Fruit fly (Drosophila melanogaster): ENCODE results near the gene bai.

The bai gene

DNA sequence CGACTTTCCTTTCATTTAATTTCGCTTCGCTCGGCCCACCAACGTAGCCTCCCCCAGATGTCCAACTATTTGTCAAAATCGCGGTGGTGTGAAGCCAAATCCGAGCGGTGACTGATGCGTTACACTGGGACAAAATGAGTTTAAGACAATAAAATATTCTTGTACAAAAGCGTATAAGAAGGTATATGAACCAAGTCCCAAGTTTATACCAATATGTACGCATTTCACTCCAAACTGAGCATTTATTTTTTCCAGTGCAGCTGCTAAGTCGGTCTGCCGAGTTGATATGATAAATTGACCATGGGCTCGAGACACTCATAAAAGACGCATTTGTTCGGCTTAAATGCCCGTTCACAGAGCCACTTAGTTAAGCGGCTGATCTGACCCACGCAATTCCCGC, 34.4 kb upstream of the bai start (continued):
- TF ChIP-seq unc-4 (GFP tag; IDR thresholded peaks at IDR 0.05; ENCODE audit: partially characterized antibody) (no peak), aop (GFP tag; IDR thresholded peaks at IDR 0.05) (no peak), CG4404 (GFP tag; IDR thresholded peaks at IDR 0.05) (peak; percentile 40; the same call in 1 of the 2 replicates), h (optimal IDR thresholded peaks at IDR 0.05) (no peak), CG17385 (GFP tag; optimal IDR thresholded peaks at IDR 0.05) (peak; percentile 43), Hmr (GFP tag; optimal IDR thresholded peaks at IDR 0.05) (no peak), Blimp-1 (GFP tag; optimal IDR thresholded peaks at IDR 0.05) (peak; percentile 65), cg (GFP tag; optimal IDR thresholded peaks at IDR 0.05) (no peak), lbe (GFP tag; optimal IDR thresholded peaks at IDR 0.05) (no peak), Dref (GFP tag; IDR thresholded peaks at IDR 0.05) (no peak), CG32532 (GFP tag; IDR thresholded peaks at IDR 0.05) (no peak), gcm (GFP tag; optimal IDR thresholded peaks at IDR 0.05) (no peak), CG17802 (tag; optimal IDR thresholded peaks at IDR 0.05) (no peak), bbx (GFP tag; IDR thresholded peaks at IDR 0.05; ENCODE audit: partially characterized antibody) (no peak), CG31441 (GFP tag; IDR thresholded peaks at IDR 0.05) (0 out of 2 replicates have a peak, but pooled peaks have one; percentile 35), CG13624 (GFP tag; optimal IDR thresholded peaks at IDR 0.05) (no peak), MTF-1 (GFP tag; optimal IDR thresholded peaks at IDR 0.05; ENCODE audit: borderline replicate concordance) (peak; percentile 8), jing (GFP tag; optimal IDR thresholded peaks at IDR 0.05) (peak; percentile 62), Ada2b (GFP tag; IDR thresholded peaks at IDR 0.05) (peak; percentile 61), CG13424 (tag; optimal IDR thresholded peaks at IDR 0.05) (peak; percentile 59), CG17829 (tag; optimal IDR thresholded peaks at IDR 0.05) (peak; percentile 33), CG2202 (tag; optimal IDR thresholded peaks at IDR 0.05) (no peak), caup (GFP tag; optimal IDR thresholded peaks at IDR 0.05; ENCODE audit: severe bottlenecking) (peak; percentile 32), Ets97D (GFP tag; optimal IDR thresholded peaks at IDR 0.05) (no peak), CG9932 (GFP tag; IDR thresholded peaks at IDR 0.05) (no peak), HLH4C (GFP tag; IDR thresholded peaks at IDR 0.05; ENCODE audit: partially characterized antibody) (no peak), CG17186 (GFP tag; optimal IDR thresholded peaks at IDR 0.05) (no peak), CrebB (tag; optimal IDR thresholded peaks at IDR 0.05) (no peak), E2f1 (GFP tag; IDR thresholded peaks at IDR 0.05) (peak; percentile 69), CG2875 (GFP tag; optimal IDR thresholded peaks at IDR 0.05) (peak; percentile 1), Dfd (GFP tag; optimal IDR thresholded peaks at IDR 0.05) (no peak), ro (GFP tag; IDR thresholded peaks at IDR 0.05) (no peak), H15 (GFP tag; IDR thresholded peaks at IDR 0.05) (peak; percentile 48; the same call in 1 of the 3 replicates), CG15479 (GFP tag; optimal IDR thresholded peaks at IDR 0.05) (no peak), CoRest (tag; optimal IDR thresholded peaks at IDR 0.05) (peak; percentile 43), ind (GFP tag; optimal IDR thresholded peaks at IDR 0.05) (peak; percentile 70), dimm (GFP tag; IDR thresholded peaks at IDR 0.05) (no peak), dan (GFP tag; IDR thresholded peaks at IDR 0.05) (no peak), CG9876 (GFP tag; optimal IDR thresholded peaks at IDR 0.05) (peak; percentile 23), vnd (GFP tag; IDR thresholded peaks at IDR 0.05; ENCODE audit: partially characterized antibody) (no peak), D (optimal IDR thresholded peaks at IDR 0.05) (no peak), D (GFP tag; optimal IDR thresholded peaks at IDR 0.05) (peak; percentile 45), CG3995 (GFP tag; optimal IDR thresholded peaks at IDR 0.05) (no peak), CG18764 (GFP tag; optimal IDR thresholded peaks at IDR 0.05) (peak; percentile 37), CG11093 (GFP tag; IDR thresholded peaks at IDR 0.05) (no peak), CG10979 (tag; optimal IDR thresholded peaks at IDR 0.05) (peak; percentile 64), CG1647 (GFP tag; optimal IDR thresholded peaks at IDR 0.05) (peak; percentile 30), pzg (GFP tag; optimal IDR thresholded peaks at IDR 0.05) (no peak), chm (GFP tag; IDR thresholded peaks at IDR 0.05) (peak; percentile 31; the same call in 1 of the 2 replicates), Mad (GFP tag; optimal IDR thresholded peaks at IDR 0.05) (peak; percentile 53), fru (optimal IDR thresholded peaks at IDR 0.05) (no peak), CG6175 (GFP tag; IDR thresholded peaks at IDR 0.05) (no peak)

All from whole organism, embryonic.